Worm (Caenorhabditis elegans) whole organism, midembryonic: Measurements from ENCODE around the gene Y57G11C.38.
A peak's percentile ranks its signal among the peaks of the same experiment; 100 is the strongest.

ENCODE experiments used
- flt-1 ChIP-seq: fragments of 200-800 bp; sonication (Bioruptor generic); IDR thresholded peaks from 2 replicates; pipeline ENCODE4 v1.3.6; 2022; ENCODE audit warnings: missing genetic modification characterization, missing compliant biosample characterization
- klf-2 ChIP-seq: fragments of 200-800 bp; sonication (Bioruptor generic); conservative IDR thresholded peaks from 2 replicates; pipeline ENCODE4 v1.3.6; 2022; ENCODE audit warnings: missing genetic modification reagents, missing genetic modification characterization, missing compliant biosample characterization
- ref-1 ChIP-seq: fragments of 200-800 bp; sonication (Bioruptor generic); conservative IDR thresholded peaks from 2 replicates; pipeline ENCODE4 v1.3.6; 2022; ENCODE audit warnings: missing genetic modification reagents, missing genetic modification characterization, missing compliant biosample characterization
- tab-1 ChIP-seq: fragments of 200-800 bp; sonication (Bioruptor generic); IDR thresholded peaks from 2 replicates; pipeline ENCODE4 v1.3.6; 2022; ENCODE audit warnings: missing genetic modification characterization, missing compliant biosample characterization
- ztf-29 ChIP-seq: fragments of 200-800 bp; sonication (Bioruptor generic); IDR thresholded peaks from 2 replicates; pipeline ENCODE4 v1.3.6; 2022; ENCODE audit warnings: missing genetic modification reagents, missing genetic modification characterization, missing compliant biosample characterization

ce11 chrIV:14822267-14822666 is 40.0 kb upstream of the Y57G11C.38 start:
- TF ChIP-seq ref-1 (GFP tag; lab: Robert Waterston, UW) (no peak), ztf-29 (GFP tag; lab: Robert Waterston, UW) (no peak), flt-1 (GFP tag; lab: Robert Waterston, UW) (peak; percentile 14; the same call in 1 of the 2 replicates), klf-2 (GFP tag; lab: Robert Waterston, UW) (no peak), tab-1 (GFP tag; lab: Robert Waterston, UW) (no peak)
